Fruit fly (Drosophila melanogaster) whole organism, embryonic: ENCODE data around the gene CG31910.

Experiments used
- Adf1 ChIP-seq: fragments of 200-800 bp; sonication (Bioruptor generic); IDR thresholded peaks from 2 replicates; pipeline ENCODE4 v1.3.6; 2022; ENCODE audit warnings: missing biosample characterization, missing genetic modification characterization
- Atf3 ChIP-seq: fragments of 200-800 bp; sonication (Bioruptor generic); optimal IDR thresholded peaks from 3 replicates; lab custom pipeline; 2016; ENCODE audit warnings: missing biosample characterization, missing genetic modification characterization
- Bgb ChIP-seq: fragments of 200-800 bp; sonication (Bioruptor generic); IDR thresholded peaks from 2 replicates; pipeline ENCODE4 v1.3.6; 2022; ENCODE audit warnings: missing biosample characterization, missing genetic modification characterization; ENCODE audit not compliant: partially characterized antibody
- Blimp-1 ChIP-seq: fragments of 200-800 bp; sonication (Bioruptor generic); optimal IDR thresholded peaks from 3 replicates; lab custom pipeline; 2018; ENCODE audit warnings: missing biosample characterization, missing genetic modification characterization, mild to moderate bottlenecking, moderate library complexity, missing genetic modification reagents
- CG10543 ChIP-seq: fragments of 200-800 bp; sonication (Bioruptor generic); optimal IDR thresholded peaks from 3 replicates; lab custom pipeline; 2017; ENCODE audit warnings: missing biosample characterization, mild to moderate bottlenecking, missing genetic modification characterization, moderate library complexity
- CG11504 ChIP-seq: fragments of 200-800 bp; sonication (Bioruptor generic); optimal IDR thresholded peaks from 3 replicates; lab custom pipeline; 2019; ENCODE audit warnings: missing biosample characterization, mild to moderate bottlenecking, missing genetic modification characterization, moderate library complexity
- CG11696 ChIP-seq: fragments of 200-800 bp; sonication (Bioruptor generic); IDR thresholded peaks from 2 replicates; pipeline ENCODE4 v1.3.6; 2022; ENCODE audit warnings: missing biosample characterization, missing genetic modification characterization
- CG12104 ChIP-seq: fragments of 200-800 bp; sonication (Bioruptor generic); optimal IDR thresholded peaks from 3 replicates; lab custom pipeline; 2016; ENCODE audit warnings: missing biosample characterization, missing genetic modification characterization
- CG14710 ChIP-seq: fragments of 200-800 bp; sonication (Bioruptor generic); optimal IDR thresholded peaks from 3 replicates; lab custom pipeline; 2019; ENCODE audit warnings: missing biosample characterization, mild to moderate bottlenecking, missing genetic modification characterization, moderate library complexity
- CG14860 ChIP-seq: fragments of 200-800 bp; sonication (Bioruptor generic); IDR thresholded peaks from 3 replicates; pipeline ENCODE4 v1.3.6; 2022; ENCODE audit warnings: missing biosample characterization, missing genetic modification characterization; ENCODE audit not compliant: partially characterized antibody
- CG15073 ChIP-seq: fragments of 200-800 bp; sonication (Bioruptor generic); optimal IDR thresholded peaks from 2 replicates; lab custom pipeline; 2016; ENCODE audit warnings: missing biosample characterization, missing genetic modification characterization
- CG1529 ChIP-seq: fragments of 200-800 bp; sonication (Bioruptor generic); optimal IDR thresholded peaks from 3 replicates; lab custom pipeline; 2018; ENCODE audit warnings: missing biosample characterization, missing genetic modification characterization
- CG17186 ChIP-seq: fragments of 200-800 bp; sonication (Bioruptor generic); optimal IDR thresholded peaks from 3 replicates; lab custom pipeline; 2017; ENCODE audit warnings: missing biosample characterization, missing genetic modification reagents, missing genetic modification characterization
- CG17328 ChIP-seq: fragments of 200-800 bp; sonication (Bioruptor generic); IDR thresholded peaks from 2 replicates; pipeline ENCODE4 v1.3.6; 2022; ENCODE audit warnings: missing biosample characterization, missing genetic modification characterization
- CG1792 ChIP-seq: fragments of 200-800 bp; sonication (Bioruptor generic); optimal IDR thresholded peaks from 2 replicates; lab custom pipeline; 2016; ENCODE audit warnings: missing biosample characterization, missing genetic modification characterization
- CG18262 ChIP-seq: fragments of 200-800 bp; optimal IDR thresholded peaks from 3 replicates; lab custom pipeline; 2019; ENCODE audit warnings: missing biosample characterization, mild to moderate bottlenecking, missing genetic modification characterization, moderate library complexity
- CG18476 ChIP-seq: fragments of 200-800 bp; sonication (Bioruptor generic); optimal IDR thresholded peaks from 2 replicates; lab custom pipeline; 2016; ENCODE audit warnings: missing biosample characterization, mild to moderate bottlenecking, missing genetic modification characterization
- CG18764 ChIP-seq: fragments of 200-800 bp; sonication (Bioruptor generic); optimal IDR thresholded peaks from 3 replicates; lab custom pipeline; 2016; ENCODE audit warnings: missing biosample characterization, missing genetic modification characterization
- CG2129 ChIP-seq: fragments of 200-800 bp; sonication (Bioruptor generic); IDR thresholded peaks from 2 replicates; pipeline ENCODE4 v1.3.6; 2022; ENCODE audit warnings: missing biosample characterization, missing genetic modification characterization; ENCODE audit not compliant: partially characterized antibody
- CG2889 ChIP-seq: fragments of 200-800 bp; sonication (Bioruptor generic); IDR thresholded peaks from 3 replicates; pipeline ENCODE4 v1.3.6; 2022; ENCODE audit warnings: missing biosample characterization, missing genetic modification characterization
- CG3163 ChIP-seq: fragments of 200-800 bp; sonication (Bioruptor generic); optimal IDR thresholded peaks from 3 replicates; lab custom pipeline; 2016; ENCODE audit warnings: missing biosample characterization, missing genetic modification characterization
- CG3407 ChIP-seq: fragments of 200-800 bp; sonication (Bioruptor generic); optimal IDR thresholded peaks from 2 replicates; lab custom pipeline; 2018; ENCODE audit warnings: missing biosample characterization, mild to moderate bottlenecking, missing genetic modification characterization
- CG3847 ChIP-seq: fragments of 200-800 bp; sonication (Bioruptor generic); IDR thresholded peaks from 2 replicates; pipeline ENCODE4 v1.3.6; 2022; ENCODE audit warnings: missing biosample characterization, missing genetic modification characterization
- CG42726 ChIP-seq: fragments of 200-800 bp; sonication (Bioruptor generic); IDR thresholded peaks from 2 replicates; pipeline ENCODE4 v1.3.6; 2022; ENCODE audit warnings: missing biosample characterization, missing genetic modification characterization; ENCODE audit not compliant: partially characterized antibody
- CG4404 ChIP-seq: fragments of 200-800 bp; sonication (Bioruptor generic); IDR thresholded peaks from 2 replicates; pipeline ENCODE4 v1.3.6; 2022; ENCODE audit warnings: missing biosample characterization, missing genetic modification characterization
- CG5180 ChIP-seq: fragments of 200-800 bp; sonication (Bioruptor generic); optimal IDR thresholded peaks from 3 replicates; lab custom pipeline; 2017; ENCODE audit warnings: missing biosample characterization, missing genetic modification characterization, mild to moderate bottlenecking, moderate library complexity, missing genetic modification reagents
- Dip2 ChIP-seq: fragments of 200-800 bp; sonication (Bioruptor generic); IDR thresholded peaks from 2 replicates; pipeline ENCODE4 v1.3.6; 2022; ENCODE audit warnings: missing biosample characterization, missing genetic modification characterization
- H2.0 ChIP-seq: fragments of 200-800 bp; sonication (Bioruptor generic); IDR thresholded peaks from 2 replicates; pipeline ENCODE4 v1.3.6; 2022; ENCODE audit warnings: missing biosample characterization, missing genetic modification characterization
- Hey ChIP-seq: fragments of 200-800 bp; sonication (Bioruptor generic); optimal IDR thresholded peaks from 3 replicates; lab custom pipeline; 2018; ENCODE audit warnings: missing biosample characterization, mild to moderate bottlenecking, missing genetic modification characterization
- Jarid2 ChIP-seq: fragments of 200-800 bp; sonication (Bioruptor generic); optimal IDR thresholded peaks from 3 replicates; lab custom pipeline; 2017; ENCODE audit warnings: mild to moderate bottlenecking, missing biosample characterization, missing genetic modification reagents, missing genetic modification characterization
- Med ChIP-seq: fragments of 200-800 bp; sonication (Bioruptor generic); peaks from one replicate; lab custom pipeline; 2016; ENCODE audit warnings: missing biosample characterization, missing genetic modification characterization, mild to moderate bottlenecking, inconsistent platforms, moderate library complexity
- Oaz ChIP-seq: fragments of 200-800 bp; sonication (Bioruptor generic); IDR thresholded peaks from 2 replicates; pipeline ENCODE4 v1.3.6; 2022; ENCODE audit warnings: missing biosample characterization, missing genetic modification characterization
- Poxn ChIP-seq: fragments of 200-800 bp; sonication (Bioruptor generic); IDR thresholded peaks from 2 replicates; pipeline ENCODE4 v1.3.6; 2022; ENCODE audit warnings: missing biosample characterization, missing genetic modification characterization
- Trl ChIP-seq, 3 experiments: fragments of >200 bp in 2 of 3; fragments of 200-800 bp in 1 of 3; sonication (Bioruptor generic) in 1 of 3; optimal IDR thresholded peaks; 2 replicates in 1 of 3; 3 replicates in 2 of 3; lab custom pipeline; 2016 to 2017; ENCODE audit warnings: missing biosample characterization in 1 of 3, missing genetic modification characterization in 1 of 3
- bbx ChIP-seq: fragments of 200-800 bp; sonication (Bioruptor generic); IDR thresholded peaks from 2 replicates; pipeline ENCODE4 v1.3.6; 2022; ENCODE audit warnings: missing biosample characterization, missing genetic modification characterization; ENCODE audit not compliant: partially characterized antibody
- bowl ChIP-seq: fragments of 200-800 bp; sonication (Bioruptor generic); IDR thresholded peaks from 2 replicates; pipeline ENCODE4 v1.3.6; 2022; ENCODE audit warnings: missing biosample characterization, missing genetic modification characterization
- cwo ChIP-seq: fragments of 200-800 bp; sonication (Bioruptor generic); optimal IDR thresholded peaks from 3 replicates; lab custom pipeline; 2017; ENCODE audit warnings: missing biosample characterization, missing genetic modification characterization, mild to moderate bottlenecking, moderate library complexity, missing genetic modification reagents
- dan ChIP-seq: fragments of 200-800 bp; sonication (Bioruptor generic); IDR thresholded peaks from 2 replicates; pipeline ENCODE4 v1.3.6; 2022; ENCODE audit warnings: missing biosample characterization, missing genetic modification characterization
- dysf ChIP-seq: fragments of 200-800 bp; sonication (Bioruptor generic); IDR thresholded peaks from 3 replicates; pipeline ENCODE4 v1.3.6; 2022; ENCODE audit warnings: missing biosample characterization, missing genetic modification characterization
- fd64A ChIP-seq: fragments of 200-800 bp; sonication (Bioruptor generic); optimal IDR thresholded peaks from 3 replicates; lab custom pipeline; 2018; ENCODE audit warnings: missing biosample characterization, mild to moderate bottlenecking, missing genetic modification characterization
- fu2 ChIP-seq: fragments of 200-800 bp; sonication (Bioruptor generic); optimal IDR thresholded peaks from 2 replicates; lab custom pipeline; 2016; ENCODE audit warnings: missing biosample characterization, missing genetic modification characterization
- kni ChIP-seq: fragments of 200-800 bp; sonication (Bioruptor generic); optimal IDR thresholded peaks from 3 replicates; lab custom pipeline; 2017; ENCODE audit warnings: mild to moderate bottlenecking, missing biosample characterization, missing genetic modification reagents, missing genetic modification characterization
- nom ChIP-seq: fragments of 200-800 bp; sonication (Bioruptor generic); optimal IDR thresholded peaks from 2 replicates; lab custom pipeline; 2017; ENCODE audit warnings: missing biosample characterization, missing genetic modification characterization, mild to moderate bottlenecking, moderate library complexity, missing genetic modification reagents
- ranshi ChIP-seq: fragments of 200-800 bp; sonication (Bioruptor generic); IDR thresholded peaks from 2 replicates; pipeline ENCODE4 v1.3.6; 2022; ENCODE audit warnings: missing biosample characterization, missing genetic modification characterization
- salm ChIP-seq: fragments of 200-800 bp; sonication (Bioruptor generic); optimal IDR thresholded peaks from 2 replicates; lab custom pipeline; 2018; ENCODE audit warnings: missing biosample characterization, mild to moderate bottlenecking, missing genetic modification characterization
- scrt ChIP-seq: fragments of 200-800 bp; sonication (Bioruptor generic); optimal IDR thresholded peaks from 2 replicates; lab custom pipeline; 2018; ENCODE audit warnings: missing biosample characterization, mild to moderate bottlenecking, missing genetic modification characterization, moderate library complexity
- sens ChIP-seq: fragments of 200-800 bp; sonication (Bioruptor generic); peaks from one replicate; lab custom pipeline; 2016; ENCODE audit warnings: missing biosample characterization, missing genetic modification characterization
- sna ChIP-seq: fragments of 200-800 bp; sonication (Bioruptor generic); IDR thresholded peaks from 2 replicates; pipeline ENCODE4 v1.3.6; 2022; ENCODE audit warnings: missing biosample characterization, missing genetic modification characterization; ENCODE audit not compliant: partially characterized antibody
- sqz ChIP-seq: fragments of 200-800 bp; sonication (Bioruptor generic); optimal IDR thresholded peaks from 3 replicates; lab custom pipeline; 2018; ENCODE audit warnings: missing biosample characterization, mild to moderate bottlenecking, missing genetic modification characterization
- wdn ChIP-seq: fragments of 200-800 bp; sonication (Bioruptor generic); IDR thresholded peaks from 2 replicates; pipeline ENCODE4 v1.3.6; 2022; ENCODE audit warnings: missing biosample characterization, missing genetic modification characterization

Gene CG31910

dm6 chr2L:6794418-6794793 is 49.0 kb upstream of the CG31910 start (continued):
- no peak for TF ChIP-seq CG12104 (GFP tag; lab: Kevin White, UChicago)
- TF ChIP-seq Oaz (GFP tag; lab: Robert Waterston, UW), result no peak
- no peak for TF ChIP-seq Blimp-1 (GFP tag; lab: Kevin White, UChicago)
- TF ChIP-seq CG2129 (GFP tag; lab: Robert Waterston, UW), result no peak
- no peak for TF ChIP-seq Poxn (GFP tag; lab: Robert Waterston, UW)
- TF ChIP-seq CG3163 (GFP tag; lab: Kevin White, UChicago), result peak; percentile 97
- no peak for TF ChIP-seq CG14710 (tag; lab: Kevin White, UChicago)
- TF ChIP-seq nom, result peak; percentile 22
- no peak for TF ChIP-seq CG11696 (GFP tag; lab: Robert Waterston, UW)
- TF ChIP-seq CG18764 (GFP tag; lab: Kevin White, UChicago), result no peak
- no peak for TF ChIP-seq fd64A
- no peak for TF ChIP-seq CG11504 (tag; lab: Kevin White, UChicago)
- no peak for TF ChIP-seq Adf1 (GFP tag; lab: Robert Waterston, UW)
- TF ChIP-seq ranshi (GFP tag; lab: Robert Waterston, UW), result no peak
- TF ChIP-seq CG4404, result no peak
- no peak for TF ChIP-seq H2.0 (GFP tag; lab: Robert Waterston, UW)
- no peak for TF ChIP-seq fu2 (GFP tag; lab: Kevin White, UChicago)
- no peak for TF ChIP-seq bowl
- peak; percentile 2 to 68 for TF ChIP-seq Trl (optimal IDR thresholded peaks at IDR 0.05; lab: Kevin White, UChicago)
- no peak for TF ChIP-seq Trl (GFP tag; optimal IDR thresholded peaks at IDR 0.05; lab: Kevin White, UChicago)
- TF ChIP-seq CG1529 (GFP tag; lab: Kevin White, UChicago), result no peak
- TF ChIP-seq CG42726, result peak; percentile 59; the same call in 1 of the 2 replicates
- no peak for TF ChIP-seq CG18476 (GFP tag; lab: Kevin White, UChicago)
- peak; percentile 54 for TF ChIP-seq Med (GFP tag; lab: Kevin White, UChicago)
- TF ChIP-seq sna (GFP tag; lab: Robert Waterston, UW), result no peak
- peak; percentile 43 for TF ChIP-seq sqz
- TF ChIP-seq CG15073 (GFP tag; lab: Kevin White, UChicago), result no peak
- no peak for TF ChIP-seq CG18262 (tag; lab: Kevin White, UChicago)
- no peak for TF ChIP-seq CG14860 (GFP tag; lab: Robert Waterston, UW)
- no peak for TF ChIP-seq salm (tag; lab: Kevin White, UChicago)
- TF ChIP-seq dysf, result no peak
- TF ChIP-seq Bgb, result peak; percentile 44; the same call in 1 of the 2 replicates
- peak; percentile 35 for TF ChIP-seq bbx (GFP tag; lab: Robert Waterston, UW)
- TF ChIP-seq CG10543 (GFP tag; lab: Kevin White, UChicago), result peak; percentile 20

DNA sequence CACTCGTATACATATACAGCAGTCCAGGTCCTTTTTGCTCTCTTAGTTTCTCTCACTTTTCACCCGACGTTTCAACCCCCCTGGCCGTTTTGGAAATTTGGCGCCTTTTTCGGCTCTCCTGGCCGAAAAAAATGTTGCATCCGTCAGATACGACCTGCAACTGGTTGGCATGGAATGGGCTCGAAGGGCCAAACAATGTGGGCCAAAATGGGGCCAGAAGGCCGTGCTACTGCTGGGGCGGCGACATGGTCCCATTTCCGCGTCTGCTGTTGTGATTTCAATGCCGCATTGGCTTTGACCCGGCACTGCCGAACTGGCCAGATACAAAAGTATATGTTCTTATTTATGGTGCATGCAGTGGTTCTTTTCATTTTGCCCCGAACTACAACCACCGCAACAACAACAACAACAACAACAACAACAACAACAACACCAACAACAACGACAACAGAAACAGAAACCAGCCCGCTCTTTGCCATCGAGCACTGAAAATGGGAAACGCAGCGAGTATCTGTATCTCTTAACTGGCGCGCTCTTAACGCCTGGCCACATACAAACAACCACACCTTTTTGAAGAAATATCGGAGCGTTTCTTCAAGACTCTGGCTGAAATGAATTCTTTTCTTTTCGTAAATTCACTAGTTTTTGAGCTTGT is 48.5 kb upstream of the CG31910 start:
- TF ChIP-seq CG3847 (GFP tag; lab: Robert Waterston, UW), result no peak
- peak; percentile 92 for TF ChIP-seq CG5180 (GFP tag; lab: Kevin White, UChicago)
- no peak for TF ChIP-seq CG3407 (GFP tag; lab: Kevin White, UChicago)
- peak; percentile 59 for TF ChIP-seq kni
- TF ChIP-seq sqz, result no peak
- TF ChIP-seq Jarid2, result no peak
- TF ChIP-seq cwo (GFP tag; lab: Kevin White, UChicago), result no peak
- no peak for TF ChIP-seq wdn (GFP tag; lab: Robert Waterston, UW)
- no peak for TF ChIP-seq CG2889
- peak; percentile 32 for TF ChIP-seq sens (GFP tag; lab: Kevin White, UChicago)
- TF ChIP-seq CG1792 (GFP tag; lab: Kevin White, UChicago), result no peak
- TF ChIP-seq Hey (tag; lab: Kevin White, UChicago), result no peak
- no peak for TF ChIP-seq Atf3 (GFP tag; lab: Kevin White, UChicago)
- TF ChIP-seq CG3163 (GFP tag; lab: Kevin White, UChicago), result peak; percentile 99
- TF ChIP-seq Dip2 (GFP tag; lab: Robert Waterston, UW), result no peak
- TF ChIP-seq scrt (GFP tag; lab: Kevin White, UChicago), result peak; percentile 63
- no peak for TF ChIP-seq CG17186 (GFP tag; lab: Kevin White, UChicago)
- no peak for TF ChIP-seq dan (GFP tag; lab: Robert Waterston, UW)
- TF ChIP-seq CG17328, result 0 out of 2 replicates have a peak, but pooled peaks have one; percentile 14
